Worm (Caenorhabditis elegans) whole organism, mixed stage, embryonic: ENCODE results near the gene dnj-11.

ENCODE experiments used
- bed-3 ChIP-seq: fragments of 200-800 bp; sonication (Bioruptor generic); optimal IDR thresholded peaks from 3 replicates; lab custom pipeline; 2018; ENCODE audit warnings: mild to moderate bottlenecking, missing genetic modification characterization, moderate library complexity, missing compliant biosample characterization
- ceh-39 ChIP-seq: fragments of 150-350 bp; optimal IDR thresholded peaks from 2 replicates; lab custom pipeline; 2014; ENCODE audit warnings: missing biosample characterization, missing genetic modification characterization
- ceh-43 ChIP-seq: fragments of 200-800 bp; sonication (Bioruptor generic); optimal IDR thresholded peaks from 2 replicates; lab custom pipeline; 2018; ENCODE audit warnings: mild to moderate bottlenecking, missing genetic modification characterization, moderate library complexity, missing compliant biosample characterization
- ceh-83 ChIP-seq: fragments of 200-800 bp; sonication (Bioruptor generic); optimal IDR thresholded peaks from 2 replicates; lab custom pipeline; 2018; ENCODE audit warnings: mild to moderate bottlenecking, missing genetic modification characterization, missing compliant biosample characterization
- ces-1 ChIP-seq: fragments of 150-350 bp; optimal IDR thresholded peaks from 2 replicates; lab custom pipeline; 2014; ENCODE audit warnings: missing biosample characterization, missing genetic modification reagents, missing genetic modification characterization
- cnd-1 ChIP-seq: fragments of 200-800 bp; sonication (Bioruptor generic); optimal IDR thresholded peaks from 2 replicates; lab custom pipeline; 2018; ENCODE audit warnings: mild to moderate bottlenecking, missing genetic modification characterization, missing compliant biosample characterization
- drap-1 ChIP-seq: fragments of 200-800 bp; sonication (Bioruptor generic); optimal IDR thresholded peaks from 3 replicates; lab custom pipeline; 2018; ENCODE audit warnings: mild to moderate bottlenecking, missing genetic modification characterization, missing compliant biosample characterization
- elt-1 ChIP-seq: sonication (generic microtip); optimal IDR thresholded peaks from 2 replicates; lab custom pipeline; 2017; ENCODE audit warnings: missing genetic modification characterization, mild to moderate bottlenecking, missing compliant biosample characterization, antibody characterized with exemption, moderate library complexity, borderline replicate concordance; ENCODE audit not compliant: insufficient read depth
- elt-3 ChIP-seq: fragments of 150-350 bp; optimal IDR thresholded peaks from 2 replicates; lab custom pipeline; 2014; ENCODE audit warnings: missing biosample characterization, missing genetic modification characterization
- flh-1 ChIP-seq: fragments of 200-800 bp; sonication (Bioruptor generic); optimal IDR thresholded peaks from 2 replicates; lab custom pipeline; 2018; ENCODE audit warnings: mild to moderate bottlenecking, missing genetic modification characterization, moderate library complexity, missing compliant biosample characterization
- ham-2 ChIP-seq: fragments of 200-800 bp; sonication (Bioruptor generic); optimal IDR thresholded peaks from 2 replicates; lab custom pipeline; 2018; ENCODE audit warnings: mild to moderate bottlenecking, missing genetic modification characterization, missing compliant biosample characterization
- hlh-1 ChIP-seq: fragments of 150-350 bp; optimal IDR thresholded peaks from 2 replicates; lab custom pipeline; 2014; ENCODE audit warnings: missing biosample characterization, missing genetic modification reagents, missing genetic modification characterization
- lin-13 ChIP-seq: fragments of 150-350 bp; optimal IDR thresholded peaks from 2 replicates; lab custom pipeline; 2014; ENCODE audit warnings: missing biosample characterization, missing genetic modification characterization
- lin-32 ChIP-seq: fragments of 200-800 bp; sonication (Bioruptor generic); optimal IDR thresholded peaks from 2 replicates; lab custom pipeline; 2018; ENCODE audit warnings: mild to moderate bottlenecking, missing genetic modification characterization, missing compliant biosample characterization
- lsy-2 ChIP-seq: fragments of 150-350 bp; optimal IDR thresholded peaks from 2 replicates; lab custom pipeline; 2014; ENCODE audit warnings: missing biosample characterization, missing genetic modification characterization
- mep-1 ChIP-seq: fragments of 150-350 bp; optimal IDR thresholded peaks from 2 replicates; lab custom pipeline; 2017; ENCODE audit warnings: missing biosample characterization, missing genetic modification reagents, missing genetic modification characterization, inconsistent platforms
- mls-2 ChIP-seq: sonication (generic microtip); optimal IDR thresholded peaks from 2 replicates; lab custom pipeline; 2016; ENCODE audit warnings: mild to moderate bottlenecking, missing genetic modification characterization, moderate library complexity, missing compliant biosample characterization
- nhr-12 ChIP-seq: fragments of 150-350 bp; optimal IDR thresholded peaks from 2 replicates; lab custom pipeline; 2014; ENCODE audit warnings: missing biosample characterization, missing genetic modification characterization
- nhr-2 ChIP-seq: fragments of 150-350 bp; optimal IDR thresholded peaks from 2 replicates; lab custom pipeline; 2014; ENCODE audit warnings: missing biosample characterization, missing genetic modification characterization
- nhr-237 ChIP-seq: fragments of 150-350 bp; optimal IDR thresholded peaks from 2 replicates; lab custom pipeline; 2014; ENCODE audit warnings: missing biosample characterization, missing genetic modification characterization
- nhr-28 ChIP-seq: fragments of 150-350 bp; optimal IDR thresholded peaks from 2 replicates; lab custom pipeline; 2014; ENCODE audit warnings: missing biosample characterization, missing genetic modification characterization
- pha-4 ChIP-seq: fragments of 150-350 bp; optimal IDR thresholded peaks from 2 replicates; lab custom pipeline; 2018; ENCODE audit warnings: missing biosample characterization, missing genetic modification reagents, missing genetic modification characterization
- sem-2 ChIP-seq: fragments of 200-800 bp; sonication (Bioruptor generic); optimal IDR thresholded peaks from 2 replicates; lab custom pipeline; 2018; ENCODE audit warnings: mild to moderate bottlenecking, missing genetic modification characterization, missing compliant biosample characterization
- snpc-4 ChIP-seq: fragments of 150-350 bp; optimal IDR thresholded peaks from 2 replicates; lab custom pipeline; 2014; ENCODE audit warnings: missing biosample characterization, missing genetic modification characterization
- sptf-1 ChIP-seq: sonication (generic microtip); optimal IDR thresholded peaks from 2 replicates; lab custom pipeline; 2017; ENCODE audit warnings: mild to moderate bottlenecking, missing genetic modification characterization, moderate library complexity, missing compliant biosample characterization
- unc-120 ChIP-seq: sonication (generic microtip); optimal IDR thresholded peaks from 2 replicates; lab custom pipeline; 2017; ENCODE audit warnings: missing genetic modification characterization, missing compliant biosample characterization; ENCODE audit not compliant: poor library complexity, severe bottlenecking
- unc-62 ChIP-seq: fragments of 150-350 bp; optimal IDR thresholded peaks from 2 replicates; lab custom pipeline; 2014; ENCODE audit warnings: missing biosample characterization, missing genetic modification reagents, missing genetic modification characterization
- zip-8 ChIP-seq: fragments of 150-350 bp; optimal IDR thresholded peaks from 2 replicates; lab custom pipeline; 2014; ENCODE audit warnings: missing biosample characterization, missing genetic modification characterization

dnj-11 gene

ce11 chrIV:6585397-6585921, at the start of gene dnj-11, which contains the start of gene F38A5.2:
TSS of gene dnj-11 (plus strand) at chrIV:6585871.
TSS of gene F38A5.2 (minus strand) at chrIV:6585400.
- TF ChIP-seq nhr-237 (tag; lab: Kevin White, UChicago) (peak; percentile 78), hlh-1 (peak; percentile 25), mep-1 (tag; lab: Kevin White, UChicago) (peak; percentile 95), unc-120 (tag; lab: Kevin White, UChicago) (peak; percentile 55), lsy-2 (tag; lab: Kevin White, UChicago) (peak; percentile 78), ces-1 (GFP tag; lab: Kevin White, UChicago) (peak; percentile 75), lin-13 (tag; lab: Kevin White, UChicago) (peak; percentile 68), bed-3 (GFP tag; lab: Kevin White, UChicago) (no peak), zip-8 (tag; lab: Kevin White, UChicago) (no peak), pha-4 (tag; lab: Kevin White, UChicago) (peak; percentile 64), ceh-43 (GFP tag; lab: Kevin White, UChicago) (no peak), nhr-12 (tag; lab: Kevin White, UChicago) (no peak), ceh-39 (tag; lab: Kevin White, UChicago) (peak; percentile 73)

- TF ChIP-seq cnd-1 (no peak), nhr-12 (tag; lab: Kevin White, UChicago) (no peak), unc-120 (tag; lab: Kevin White, UChicago) (no peak), ceh-39 (tag; lab: Kevin White, UChicago) (no peak), mls-2 (no peak), ham-2 (GFP tag; lab: Kevin White, UChicago) (no peak), lsy-2 (tag; lab: Kevin White, UChicago) (no peak), elt-1 (tag; lab: Kevin White, UChicago) (no peak), flh-1 (GFP tag; lab: Kevin White, UChicago) (no peak), zip-8 (tag; lab: Kevin White, UChicago) (no peak), sem-2 (GFP tag; lab: Kevin White, UChicago) (no peak)
Observed at ce11 chrIV:6535908-6536307, 49.8 kb upstream of the dnj-11 start, which contains the start of gene C01G5.3. TSS of gene C01G5.3 (plus strand) at chrIV:6536208.

DNA sequence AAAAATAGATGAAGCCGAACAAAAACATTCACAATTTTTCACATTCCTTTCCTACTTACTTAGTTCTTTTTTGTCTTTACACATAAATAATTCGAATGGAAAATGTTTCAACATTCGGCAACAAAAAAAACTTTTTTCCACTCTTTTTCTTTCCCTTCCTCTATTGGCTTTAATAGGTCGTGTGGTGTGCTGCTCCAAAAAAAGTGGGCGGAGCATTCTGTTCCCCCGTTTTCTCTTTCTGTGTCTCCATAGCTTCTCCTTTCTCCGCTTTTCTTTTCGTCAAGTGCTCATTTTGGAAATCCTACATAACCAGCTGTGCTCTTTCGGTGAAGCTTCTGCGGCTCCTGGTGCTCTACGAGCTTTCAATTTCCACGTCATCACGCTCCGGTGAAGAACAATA, 44.2 kb upstream of the dnj-11 start, which contains the start of gene C01G5.25:
Gene C01G5.25, plus strand, starts transcription at position 250 of the 400 bp plus-strand sequence.
- TF ChIP-seq flh-1 (GFP tag; lab: Kevin White, UChicago): no peak
- no peak for TF ChIP-seq drap-1 (GFP tag; lab: Kevin White, UChicago)
- no peak for TF ChIP-seq bed-3 (GFP tag; lab: Kevin White, UChicago)
- no peak for TF ChIP-seq ceh-39 (tag; lab: Kevin White, UChicago)
- no peak for TF ChIP-seq nhr-28 (tag; lab: Kevin White, UChicago)
- TF ChIP-seq lin-32: no peak
- no peak for TF ChIP-seq ceh-83 (GFP tag; lab: Kevin White, UChicago)
- TF ChIP-seq nhr-2 (tag; lab: Kevin White, UChicago): no peak
- TF ChIP-seq ceh-43 (GFP tag; lab: Kevin White, UChicago): no peak
- no peak for TF ChIP-seq sptf-1 (tag; lab: Kevin White, UChicago)
- no peak for TF ChIP-seq sem-2 (GFP tag; lab: Kevin White, UChicago)
- no peak for TF ChIP-seq zip-8 (tag; lab: Kevin White, UChicago)

DNA sequence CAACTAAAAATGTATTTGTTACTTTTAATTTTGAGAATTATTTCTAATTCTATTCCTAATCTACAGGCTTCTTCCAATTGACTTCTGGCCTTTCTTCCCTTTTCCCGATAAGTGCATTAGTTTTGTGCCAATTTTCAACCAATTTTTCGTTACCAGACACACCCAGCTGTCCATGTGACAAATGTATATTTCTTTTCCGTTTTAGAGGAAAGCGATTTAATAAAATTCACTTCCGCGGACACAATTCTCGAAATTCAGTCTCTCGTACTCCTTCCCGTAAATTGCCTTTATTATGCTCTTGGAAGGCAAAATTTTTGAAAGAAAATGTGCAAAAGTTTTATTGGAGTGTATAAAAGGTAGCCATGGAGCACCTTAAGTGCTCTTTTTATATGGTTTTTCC, 42.7 kb upstream of the dnj-11 start:
- no peak for TF ChIP-seq snpc-4
- no peak for TF ChIP-seq drap-1 (GFP tag; lab: Kevin White, UChicago)
- no peak for TF ChIP-seq nhr-237 (tag; lab: Kevin White, UChicago)
- TF ChIP-seq sptf-1 (tag; lab: Kevin White, UChicago): no peak
- no peak for TF ChIP-seq lin-32
- TF ChIP-seq ces-1 (GFP tag; lab: Kevin White, UChicago): peak; percentile 92

- TF ChIP-seq pha-4 (tag; lab: Kevin White, UChicago): no peak
- peak; percentile 74 for TF ChIP-seq ces-1 (GFP tag; lab: Kevin White, UChicago)
Observed at ce11 chrIV:6547397-6547796, 38.3 kb upstream of the dnj-11 start.

DNA sequence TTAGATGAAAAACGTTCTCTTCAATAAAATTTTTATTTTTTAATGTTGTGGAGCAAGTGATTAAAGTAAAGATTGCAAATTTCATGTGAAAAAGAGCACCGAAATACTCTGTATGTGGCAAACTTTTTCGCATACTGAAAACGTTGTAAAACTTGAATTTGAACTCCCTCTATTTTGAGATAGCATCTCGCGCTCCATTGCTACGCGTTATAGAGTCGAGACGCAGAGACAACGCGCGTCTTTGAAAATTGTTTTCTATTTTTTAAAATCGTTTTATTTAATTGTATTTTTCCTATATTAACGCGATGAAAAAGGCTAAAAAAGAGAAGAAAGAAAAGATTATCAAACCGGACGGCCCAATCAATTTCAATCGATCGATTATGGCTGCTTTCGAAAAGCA, 37.1 kb upstream of the dnj-11 start, which contains the start of gene fan-1:
Gene fan-1, plus strand, starts transcription at position 78 of the 400 bp plus-strand sequence.
- TF ChIP-seq unc-62 (GFP tag; lab: Kevin White, UChicago): no peak
- TF ChIP-seq pha-4 (tag; lab: Kevin White, UChicago): peak; percentile 9
- peak; percentile 28 for TF ChIP-seq nhr-237 (tag; lab: Kevin White, UChicago)
- TF ChIP-seq elt-1 (tag; lab: Kevin White, UChicago): peak; percentile 14
- TF ChIP-seq ces-1 (GFP tag; lab: Kevin White, UChicago): peak; percentile 50
- TF ChIP-seq elt-3 (tag; lab: Kevin White, UChicago): no peak
- peak; percentile 36 for TF ChIP-seq mep-1 (tag; lab: Kevin White, UChicago)
